Fruit fly (Drosophila melanogaster): ENCODE data around the gene CG9192.

CG9192 gene

DNA sequence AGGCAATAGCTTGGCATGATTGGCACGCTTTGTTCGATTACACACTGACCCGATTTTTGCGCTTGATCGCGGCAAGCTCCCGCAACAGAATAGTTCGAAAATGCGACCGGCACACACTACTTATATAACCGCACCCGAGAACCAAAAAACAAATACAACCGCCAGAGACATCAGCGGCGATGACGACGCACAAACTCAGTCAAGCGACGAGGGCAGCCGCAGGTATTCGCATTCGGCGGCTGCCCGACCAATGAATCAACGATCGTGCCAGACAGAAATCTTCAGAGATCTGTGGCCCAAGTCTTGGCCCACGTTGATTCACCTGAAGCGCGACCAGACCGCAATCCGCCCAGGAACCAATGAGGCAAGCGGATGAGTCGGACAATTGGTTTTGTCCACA, at the start of gene CG9192:
Gene CG9192, minus strand, starts transcription at position 101 of the 400 bp plus-strand sequence.
- TF ChIP-seq Sin3A (optimal IDR thresholded peaks at IDR 0.05): no peak
- no peak for TF ChIP-seq insv (optimal IDR thresholded peaks at IDR 0.05)
- TF ChIP-seq h (optimal IDR thresholded peaks at IDR 0.05): no peak
- no peak for TF ChIP-seq ttk (optimal IDR thresholded peaks at IDR 0.05)
- no peak for TF ChIP-seq Myc (optimal IDR thresholded peaks at IDR 0.05)
- TF ChIP-seq psq (optimal IDR thresholded peaks at IDR 0.05): no peak

DNA sequence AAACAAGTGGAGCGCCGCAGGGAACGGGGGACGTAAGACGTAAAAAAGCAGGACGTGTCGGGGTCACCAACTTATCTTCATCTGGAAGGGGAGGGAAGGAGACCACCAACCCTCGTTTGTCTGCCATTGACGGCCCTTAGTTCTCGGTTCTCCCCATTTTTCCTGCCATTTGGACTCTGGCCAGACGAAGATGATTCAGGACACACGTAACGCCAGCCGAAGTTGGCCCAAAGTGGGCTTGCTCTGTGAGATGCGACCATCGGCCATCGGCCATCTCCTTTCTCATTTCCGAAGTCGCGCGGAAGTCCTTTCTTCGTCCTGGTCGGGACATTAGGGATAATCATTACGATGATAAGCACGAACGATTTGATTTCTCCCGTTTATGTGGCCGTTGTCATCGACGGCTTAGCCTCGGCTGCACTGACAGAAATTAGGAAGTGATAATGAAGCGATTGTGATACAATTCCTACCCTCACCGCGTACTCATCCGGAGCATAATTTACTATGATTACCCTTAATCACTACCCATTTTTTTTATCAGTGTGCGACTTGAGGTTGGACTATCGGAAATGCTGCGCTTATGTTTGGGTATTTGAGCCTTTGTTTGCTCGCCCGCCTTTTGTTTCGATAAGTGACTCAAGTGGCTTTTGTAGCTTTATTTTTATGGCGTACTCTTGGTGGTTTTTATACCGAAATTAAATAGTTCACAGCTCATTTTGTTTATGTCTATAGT, 42.9 kb upstream of the CG9192 start:
- TF ChIP-seq insv (optimal IDR thresholded peaks at IDR 0.05): no peak
- no peak for TF ChIP-seq ttk (optimal IDR thresholded peaks at IDR 0.05)
- TF ChIP-seq Myc (optimal IDR thresholded peaks at IDR 0.05): no peak
- TF ChIP-seq psq (optimal IDR thresholded peaks at IDR 0.05): no peak
- no peak for TF ChIP-seq h (optimal IDR thresholded peaks at IDR 0.05)
- no peak for TF ChIP-seq Sin3A (optimal IDR thresholded peaks at IDR 0.05)

DNA sequence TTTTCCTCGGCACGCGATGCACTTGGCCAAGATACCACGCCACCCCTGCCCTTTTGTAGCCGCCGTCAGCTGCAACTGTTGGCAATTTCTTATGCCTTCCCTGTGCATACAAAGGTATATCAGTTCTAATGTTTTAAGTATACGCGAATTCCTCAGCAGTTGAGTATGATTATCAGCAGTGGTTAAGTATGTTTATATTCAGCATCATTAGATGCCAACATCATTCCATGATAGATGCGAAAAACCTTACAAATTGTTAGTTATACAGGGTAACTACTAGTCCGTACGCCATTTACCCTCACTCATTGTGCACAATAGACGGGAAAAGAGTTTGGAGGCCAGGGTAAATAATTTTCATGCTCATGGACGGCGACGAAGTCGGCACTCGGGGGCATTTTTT, 41.6 kb upstream of the CG9192 start:
- TF ChIP-seq psq (optimal IDR thresholded peaks at IDR 0.05): no peak
- TF ChIP-seq h (optimal IDR thresholded peaks at IDR 0.05): no peak
- no peak for TF ChIP-seq Sin3A (optimal IDR thresholded peaks at IDR 0.05)
- no peak for TF ChIP-seq Myc (optimal IDR thresholded peaks at IDR 0.05)
- no peak for TF ChIP-seq ttk (optimal IDR thresholded peaks at IDR 0.05)
- TF ChIP-seq insv (optimal IDR thresholded peaks at IDR 0.05): no peak

DNA sequence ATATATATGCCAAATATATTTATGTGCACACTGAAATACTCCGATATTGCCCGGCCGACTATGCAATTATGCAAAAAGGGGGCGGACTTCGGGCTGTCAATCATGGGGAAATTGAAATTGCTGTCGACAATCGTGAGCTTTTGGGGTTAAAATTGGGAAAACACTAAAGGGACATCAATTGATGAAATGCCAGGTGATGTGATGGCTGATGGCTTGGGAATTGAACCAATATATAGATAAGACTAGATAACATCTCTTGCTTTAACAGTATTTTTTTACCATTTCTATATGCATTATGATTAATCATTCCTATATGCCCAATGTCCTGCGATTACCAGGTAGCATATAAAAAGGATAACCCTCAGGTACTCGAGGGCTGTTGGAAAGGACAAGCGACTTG, 39.8 kb upstream of the CG9192 start:
- TF ChIP-seq insv (optimal IDR thresholded peaks at IDR 0.05) (no peak), Sin3A (optimal IDR thresholded peaks at IDR 0.05) (no peak), h (optimal IDR thresholded peaks at IDR 0.05) (no peak), ttk (optimal IDR thresholded peaks at IDR 0.05) (no peak), psq (optimal IDR thresholded peaks at IDR 0.05) (no peak)

DNA sequence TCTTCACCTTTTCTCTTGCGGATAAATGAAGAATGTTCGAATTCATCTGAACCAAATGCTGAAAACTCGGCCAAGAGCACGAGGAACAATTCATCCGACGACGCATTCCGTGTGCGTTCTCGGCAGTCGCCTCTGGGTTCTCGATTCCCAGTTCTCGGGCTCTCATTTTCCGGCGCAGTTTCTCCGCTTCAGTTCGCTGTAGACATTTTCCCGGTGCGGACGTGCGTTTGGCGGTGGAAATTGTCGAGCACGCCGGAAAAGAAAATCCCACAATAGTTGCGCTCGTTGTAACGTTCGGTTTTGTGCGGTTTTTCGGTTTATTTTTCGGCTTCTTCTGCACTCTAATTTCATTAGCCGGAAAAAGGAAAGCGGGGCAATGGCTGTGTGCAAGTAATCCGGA, 37.6 kb upstream of the CG9192 start, which contains the start of gene CG32333:
Gene CG32333, plus strand, starts transcription at position 190 of the 400 bp plus-strand sequence.
- no peak for TF ChIP-seq h (optimal IDR thresholded peaks at IDR 0.05)
- no peak for TF ChIP-seq psq (optimal IDR thresholded peaks at IDR 0.05)
- TF ChIP-seq ttk (optimal IDR thresholded peaks at IDR 0.05): no peak
- TF ChIP-seq Myc (optimal IDR thresholded peaks at IDR 0.05): no peak
- TF ChIP-seq Sin3A (optimal IDR thresholded peaks at IDR 0.05): no peak
- no peak for TF ChIP-seq insv (optimal IDR thresholded peaks at IDR 0.05)

DNA sequence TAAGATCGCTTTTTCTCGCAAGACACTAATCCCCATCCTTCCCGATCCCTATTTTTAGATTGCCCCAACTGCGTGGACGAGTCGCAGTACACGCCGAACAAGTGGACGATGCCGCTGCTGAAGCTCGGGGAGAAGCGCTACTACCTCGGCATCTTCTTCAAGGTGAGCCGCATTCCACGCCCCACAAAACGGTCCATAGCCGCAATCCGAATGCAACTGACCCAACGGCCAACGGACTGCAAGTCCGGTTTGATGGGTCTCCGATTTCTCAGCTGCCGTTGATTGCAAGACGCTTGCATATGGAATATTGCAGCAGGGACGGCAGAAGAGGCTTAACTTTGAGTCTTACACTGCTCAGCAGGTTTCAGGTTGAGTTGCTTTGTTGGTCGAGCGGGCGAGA, 30.9 kb upstream of the CG9192 start:
- TF ChIP-seq ttk (optimal IDR thresholded peaks at IDR 0.05) (no peak), Myc (optimal IDR thresholded peaks at IDR 0.05) (no peak), h (optimal IDR thresholded peaks at IDR 0.05) (no peak)

DNA sequence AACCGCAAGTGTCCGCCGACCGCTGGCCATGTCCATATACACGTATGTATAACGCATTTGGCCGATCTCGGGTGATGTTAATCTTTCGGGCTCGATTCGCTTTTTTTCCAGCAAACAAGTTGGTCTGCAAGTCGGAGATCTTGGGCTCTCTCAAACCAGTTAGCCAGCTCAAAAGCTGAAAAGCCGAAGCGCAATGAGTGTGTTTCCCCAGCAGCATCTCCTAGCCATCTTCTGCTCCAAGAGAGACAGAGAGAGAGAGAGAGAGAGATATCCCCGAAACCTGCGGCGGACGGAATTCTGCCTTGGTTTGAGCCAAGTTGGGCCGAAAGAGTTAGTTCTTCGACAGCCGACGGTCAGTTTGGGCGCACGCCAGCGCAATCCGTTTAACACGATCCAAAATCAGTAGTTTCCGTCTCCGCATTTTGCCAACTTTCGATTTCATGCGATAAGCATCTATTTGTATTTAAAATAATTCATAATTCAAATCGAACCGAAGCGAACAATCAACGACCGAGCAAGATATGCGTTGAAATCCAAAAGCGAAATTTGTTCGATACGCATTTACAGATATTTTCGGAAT, 27.4 kb upstream of the CG9192 start:
- TF ChIP-seq h (optimal IDR thresholded peaks at IDR 0.05) (no peak), ttk (optimal IDR thresholded peaks at IDR 0.05) (no peak), Myc (optimal IDR thresholded peaks at IDR 0.05) (no peak), insv (optimal IDR thresholded peaks at IDR 0.05) (no peak), Sin3A (optimal IDR thresholded peaks at IDR 0.05) (no peak), psq (optimal IDR thresholded peaks at IDR 0.05) (no peak)

DNA sequence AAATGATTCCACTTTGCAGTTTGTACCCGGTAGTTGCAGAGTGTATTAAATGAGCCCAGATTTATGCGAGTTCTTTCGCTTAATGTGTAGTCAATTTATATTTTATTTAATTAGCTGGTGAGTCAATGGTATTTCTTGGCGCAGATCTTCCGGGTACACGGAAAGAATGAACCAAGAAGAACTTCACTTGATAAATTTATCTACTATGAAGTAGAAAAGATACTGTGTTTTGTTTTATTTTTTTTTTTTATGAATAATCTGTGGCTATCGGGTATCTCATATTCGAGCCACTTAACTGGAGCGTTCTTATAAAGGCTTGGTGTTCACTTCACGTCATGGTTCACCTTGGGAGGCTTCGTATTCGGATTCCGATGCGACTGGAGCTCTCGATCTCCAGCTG, 26.9 kb upstream of the CG9192 start:
- TF ChIP-seq Sin3A (optimal IDR thresholded peaks at IDR 0.05) (no peak), psq (optimal IDR thresholded peaks at IDR 0.05) (no peak), h (optimal IDR thresholded peaks at IDR 0.05) (no peak), insv (optimal IDR thresholded peaks at IDR 0.05) (no peak), ttk (optimal IDR thresholded peaks at IDR 0.05) (no peak), Myc (optimal IDR thresholded peaks at IDR 0.05) (no peak)

DNA sequence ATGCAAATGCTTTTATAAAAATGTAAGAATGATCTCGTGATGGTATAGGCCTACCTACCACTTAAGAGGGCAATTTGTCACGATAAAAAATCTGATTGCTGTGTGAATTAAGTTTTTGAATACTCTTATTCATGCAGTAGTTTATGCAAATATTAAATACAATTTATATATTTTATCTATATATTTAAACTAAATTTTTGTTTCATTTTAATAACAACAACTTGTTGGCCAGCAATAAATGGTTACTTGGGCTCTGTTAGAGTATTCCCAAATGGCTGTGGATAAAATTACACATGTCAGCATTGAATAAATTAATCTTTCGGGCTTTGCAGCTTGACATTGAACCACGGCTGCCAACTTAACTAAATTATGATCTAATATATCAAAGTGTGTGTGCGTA, 20.4 kb upstream of the CG9192 start:
- no peak for TF ChIP-seq ttk (optimal IDR thresholded peaks at IDR 0.05)
- no peak for TF ChIP-seq Myc (optimal IDR thresholded peaks at IDR 0.05)
- no peak for TF ChIP-seq psq (optimal IDR thresholded peaks at IDR 0.05)
- TF ChIP-seq h (optimal IDR thresholded peaks at IDR 0.05): no peak
- TF ChIP-seq insv (optimal IDR thresholded peaks at IDR 0.05): no peak
- no peak for TF ChIP-seq Sin3A (optimal IDR thresholded peaks at IDR 0.05)

DNA sequence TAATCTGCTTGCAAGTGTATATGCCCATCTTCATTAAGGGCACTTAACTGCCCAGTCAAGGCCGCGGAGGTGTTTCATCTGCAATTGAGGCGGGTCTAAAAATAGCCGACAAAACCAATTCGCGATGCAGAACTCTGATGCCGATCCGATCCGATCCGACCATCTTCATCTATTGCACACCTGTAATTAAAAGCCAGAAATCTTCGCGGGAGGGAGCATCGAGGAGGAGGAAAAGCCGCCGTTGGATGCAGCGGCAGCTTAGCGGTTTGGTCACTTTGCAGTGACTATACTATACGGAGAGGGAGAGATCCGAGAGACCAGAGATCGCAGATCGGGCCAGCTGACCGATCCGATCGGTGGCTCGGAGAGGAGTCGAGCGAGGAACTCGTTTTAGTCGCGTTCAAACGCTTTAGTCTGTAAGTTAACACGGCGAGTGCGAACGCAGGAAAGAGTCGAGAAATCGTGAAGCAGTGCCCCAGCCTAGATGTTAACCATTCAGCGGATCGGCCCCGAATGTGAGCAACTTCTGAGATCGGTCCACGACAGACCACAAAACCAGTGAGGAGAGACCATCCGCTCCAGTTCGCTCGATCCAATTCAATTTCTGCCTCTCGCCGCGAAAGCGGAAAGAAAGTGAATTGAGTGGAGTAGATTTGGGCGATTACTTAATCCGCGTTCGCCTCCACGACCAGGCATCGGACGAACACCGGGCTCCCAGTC, 18.1 kb upstream of the CG9192 start, which contains the start of gene tfc:
Gene tfc, plus strand, starts transcription at position 389 of the 720 bp plus-strand sequence.
- TF ChIP-seq h (optimal IDR thresholded peaks at IDR 0.05): no peak
- TF ChIP-seq psq (optimal IDR thresholded peaks at IDR 0.05): no peak
- TF ChIP-seq ttk (optimal IDR thresholded peaks at IDR 0.05): no peak
- no peak for TF ChIP-seq insv (optimal IDR thresholded peaks at IDR 0.05)
- no peak for TF ChIP-seq Sin3A (optimal IDR thresholded peaks at IDR 0.05)
- TF ChIP-seq Myc (optimal IDR thresholded peaks at IDR 0.05): no peak

DNA sequence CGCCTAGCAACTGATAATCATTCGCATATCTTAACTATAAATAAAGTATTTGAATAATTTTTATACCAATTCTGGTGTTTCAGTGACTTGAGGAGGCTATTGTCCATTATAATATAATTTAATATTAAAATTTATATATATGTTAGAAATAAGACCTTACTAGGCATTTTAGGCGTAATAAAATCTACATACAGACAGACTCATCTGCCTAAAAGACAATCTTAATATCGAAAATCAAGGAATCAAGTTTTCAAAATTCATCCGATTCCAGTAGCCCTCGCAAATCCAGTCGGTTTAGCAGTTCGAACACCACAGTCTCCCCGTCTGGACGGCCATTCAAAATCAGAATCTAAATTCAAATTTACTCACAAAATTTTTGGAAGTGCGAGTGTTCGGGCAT, 13.6 kb upstream of the CG9192 start, which contains the start of the genes CG9130 and CG9133:
Gene CG9130, plus strand, starts transcription at position 301 of the 400 bp plus-strand sequence.
Gene CG9133, plus strand, starts transcription at position 301 of the 400 bp plus-strand sequence.
- TF ChIP-seq Myc (optimal IDR thresholded peaks at IDR 0.05) (no peak), Sin3A (optimal IDR thresholded peaks at IDR 0.05) (no peak), ttk (optimal IDR thresholded peaks at IDR 0.05) (no peak), psq (optimal IDR thresholded peaks at IDR 0.05) (no peak), insv (optimal IDR thresholded peaks at IDR 0.05) (no peak), h (optimal IDR thresholded peaks at IDR 0.05) (no peak)

DNA sequence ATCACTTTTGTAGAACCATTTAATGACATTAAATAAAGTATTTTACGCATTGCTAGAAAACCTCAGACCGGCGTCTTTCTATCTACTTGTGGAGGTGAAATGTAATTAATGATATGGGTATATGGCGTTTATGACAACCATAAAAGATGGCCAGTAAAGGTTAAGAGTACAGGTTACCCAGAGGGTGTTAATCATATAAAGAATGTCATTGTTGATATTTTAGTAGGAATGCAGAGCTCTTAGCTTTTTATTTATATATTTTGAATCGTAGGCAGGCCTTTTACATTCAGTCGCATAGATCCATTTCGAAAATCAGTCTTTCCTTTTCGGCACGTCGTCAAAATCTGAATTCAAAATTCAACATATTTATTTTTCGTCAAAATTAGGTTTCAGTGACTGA, 12.3 kb upstream of the CG9192 start, which contains the start of gene Bfc:
Gene Bfc, plus strand, starts transcription at position 301 of the 400 bp plus-strand sequence.
- TF ChIP-seq psq (optimal IDR thresholded peaks at IDR 0.05) (no peak), ttk (optimal IDR thresholded peaks at IDR 0.05) (no peak), Sin3A (optimal IDR thresholded peaks at IDR 0.05) (no peak), insv (optimal IDR thresholded peaks at IDR 0.05) (no peak), Myc (optimal IDR thresholded peaks at IDR 0.05) (no peak), h (optimal IDR thresholded peaks at IDR 0.05) (no peak)

All from Kc167 (cell line).